Worm (Caenorhabditis elegans) whole organism, L4 larva: ENCODE measurements around the gene T03G6.7.
A peak's percentile ranks its signal among the peaks of the same experiment; 100 is the strongest.

Experiments
- D1046.2 ChIP-seq: fragments of 200-800 bp; sonication (Bioruptor generic); IDR thresholded peaks from 2 replicates; pipeline ENCODE4 v1.3.6; 2022; ENCODE audit warnings: missing genetic modification characterization, missing compliant biosample characterization
- F37D6.2 ChIP-seq: sonication (generic microtip); optimal IDR thresholded peaks from 2 replicates; lab custom pipeline; 2016; ENCODE audit warnings: mild to moderate bottlenecking, missing genetic modification characterization, missing compliant biosample characterization
- F44E2.7 ChIP-seq: fragments of 200-800 bp; sonication (Bioruptor generic); IDR thresholded peaks from 2 replicates; pipeline ENCODE4 v2.1.2; 2022; ENCODE audit warnings: missing genetic modification characterization, missing compliant biosample characterization
- T20F7.1 ChIP-seq: fragments of 200-800 bp; sonication (Bioruptor generic); optimal IDR thresholded peaks from 2 replicates; lab custom pipeline; 2018; ENCODE audit warnings: mild to moderate bottlenecking, missing genetic modification characterization, missing compliant biosample characterization
- T26A8.4 ChIP-seq: fragments of 200-800 bp; sonication (Bioruptor generic); IDR thresholded peaks from 2 replicates; pipeline ENCODE4 v1.3.6; 2022; ENCODE audit warnings: missing genetic modification characterization, missing compliant biosample characterization
- ZK337.2 ChIP-seq: fragments of 200-800 bp; sonication (Bioruptor generic); IDR thresholded peaks from 2 replicates; pipeline ENCODE4 v1.3.6; 2022; ENCODE audit warnings: missing genetic modification reagents, missing genetic modification characterization, missing compliant biosample characterization
- aha-1 ChIP-seq: fragments of 150-350 bp; peaks from one replicate; lab custom pipeline; 2014; ENCODE audit warnings: missing biosample characterization, missing genetic modification characterization
- aly-2 ChIP-seq: sonication (generic microtip); optimal IDR thresholded peaks from 2 replicates; lab custom pipeline; 2018; ENCODE audit warnings: missing biosample characterization, missing genetic modification characterization
- arid-1 ChIP-seq: fragments of 200-800 bp; sonication (Bioruptor generic); conservative IDR thresholded peaks from 2 replicates; pipeline ENCODE4 v1.3.6; 2022; ENCODE audit warnings: missing genetic modification reagents, missing genetic modification characterization, missing compliant biosample characterization
- ceh-20 ChIP-seq: fragments of 200-800 bp; sonication (Bioruptor generic); IDR thresholded peaks from 2 replicates; pipeline ENCODE4 v1.3.6; 2022; ENCODE audit warnings: missing genetic modification reagents, missing genetic modification characterization, missing compliant biosample characterization
- ceh-28 ChIP-seq: fragments of 150-350 bp; optimal IDR thresholded peaks from 2 replicates; lab custom pipeline; 2014; ENCODE audit warnings: missing biosample characterization, missing genetic modification reagents, missing genetic modification characterization
- ceh-32 ChIP-seq: sonication (generic microtip); optimal IDR thresholded peaks from 2 replicates; lab custom pipeline; 2016; ENCODE audit warnings: mild to moderate bottlenecking, missing genetic modification characterization, missing compliant biosample characterization; ENCODE audit not compliant: poor library complexity
- ces-1 ChIP-seq: fragments of 150-350 bp; sonication (generic microtip); optimal IDR thresholded peaks from 4 replicates; lab custom pipeline; 2014; ENCODE audit warnings: missing biosample characterization, missing genetic modification reagents, missing genetic modification characterization
- ctbp-1 ChIP-seq: fragments of 200-800 bp; sonication (Bioruptor generic); IDR thresholded peaks from 2 replicates; pipeline ENCODE4 v1.3.6; 2022; ENCODE audit warnings: missing genetic modification reagents, missing genetic modification characterization, missing compliant biosample characterization
- daf-16 ChIP-seq, 3 experiments: sonication (generic microtip); optimal IDR thresholded peaks; 2 replicates each; lab custom pipeline; 2016 to 2017; ENCODE audit warnings: missing genetic modification characterization in 3 of 3, missing genetic modification reagents in 3 of 3, mild to moderate bottlenecking in 2 of 3, missing compliant biosample characterization in 2 of 3, missing biosample characterization in 1 of 3, moderate library complexity in 1 of 3
- dmd-6 ChIP-seq: fragments of 200-800 bp; sonication (Bioruptor generic); IDR thresholded peaks from 2 replicates; pipeline ENCODE4 v1.3.6; 2022; ENCODE audit warnings: missing genetic modification reagents, missing genetic modification characterization, missing compliant biosample characterization
- dmd-9 ChIP-seq: fragments of 200-800 bp; sonication (Bioruptor generic); IDR thresholded peaks from 2 replicates; pipeline ENCODE4 v1.3.6; 2022; ENCODE audit warnings: missing genetic modification reagents, missing genetic modification characterization, missing compliant biosample characterization
- dve-1 ChIP-seq: sonication (generic microtip); optimal IDR thresholded peaks from 2 replicates; lab custom pipeline; 2017; ENCODE audit warnings: antibody characterized with exemption, mild to moderate bottlenecking, missing genetic modification characterization, missing compliant biosample characterization; ENCODE audit not compliant: insufficient read depth
- gei-8 ChIP-seq: fragments of 200-800 bp; sonication (Bioruptor generic); optimal IDR thresholded peaks from 2 replicates; lab custom pipeline; 2018; ENCODE audit warnings: mild to moderate bottlenecking, missing genetic modification characterization, missing compliant biosample characterization
- hlh-11 ChIP-seq: fragments of 200-800 bp; sonication (Bioruptor generic); optimal IDR thresholded peaks from 2 replicates; lab custom pipeline; 2018; ENCODE audit warnings: mild to moderate bottlenecking, missing genetic modification characterization, missing compliant biosample characterization
- hmg-1.1 ChIP-seq: fragments of 200-800 bp; sonication (Bioruptor generic); IDR thresholded peaks from 2 replicates; pipeline ENCODE4 v1.3.6; 2022; ENCODE audit warnings: missing genetic modification reagents, missing genetic modification characterization, missing compliant biosample characterization
- lin-15B ChIP-seq: fragments of 150-350 bp; sonication (generic microtip); optimal IDR thresholded peaks from 3 replicates; lab custom pipeline; 2014; ENCODE audit warnings: missing biosample characterization, missing genetic modification characterization
- lin-29 ChIP-seq: fragments of 200-800 bp; sonication (Bioruptor generic); IDR thresholded peaks from 2 replicates; pipeline ENCODE4 v1.3.6; 2022; ENCODE audit warnings: missing genetic modification reagents, missing genetic modification characterization, missing compliant biosample characterization
- lir-3 ChIP-seq: sonication (generic microtip); optimal IDR thresholded peaks from 2 replicates; lab custom pipeline; 2016; ENCODE audit warnings: mild to moderate bottlenecking, missing genetic modification characterization, missing compliant biosample characterization
- mep-1 ChIP-seq: fragments of 150-350 bp; sonication (generic microtip); optimal IDR thresholded peaks from 3 replicates; lab custom pipeline; 2014; ENCODE audit warnings: missing biosample characterization, missing genetic modification characterization
- mxl-3 ChIP-seq: fragments of 200-800 bp; sonication (Bioruptor generic); optimal IDR thresholded peaks from 2 replicates; lab custom pipeline; 2018; ENCODE audit warnings: mild to moderate bottlenecking, missing genetic modification characterization, missing compliant biosample characterization
- nhr-10 ChIP-seq: fragments of 150-350 bp; optimal IDR thresholded peaks from 2 replicates; lab custom pipeline; 2014; ENCODE audit warnings: missing biosample characterization, missing genetic modification characterization
- nhr-102 ChIP-seq: sonication (generic microtip); optimal IDR thresholded peaks from 2 replicates; lab custom pipeline; 2016; ENCODE audit warnings: mild to moderate bottlenecking, missing genetic modification characterization, moderate library complexity, missing compliant biosample characterization
- nhr-11 ChIP-seq: fragments of 150-350 bp; optimal IDR thresholded peaks from 2 replicates; lab custom pipeline; 2014; ENCODE audit warnings: missing biosample characterization, missing genetic modification characterization
- nhr-25 ChIP-seq: sonication (generic microtip); optimal IDR thresholded peaks from 2 replicates; lab custom pipeline; 2017; ENCODE audit warnings: missing genetic modification characterization, mild to moderate bottlenecking, missing compliant biosample characterization, antibody characterized with exemption, moderate library complexity, borderline replicate concordance; ENCODE audit not compliant: insufficient read depth
- nhr-28 ChIP-seq: fragments of 150-350 bp; optimal IDR thresholded peaks from 2 replicates; lab custom pipeline; 2014; ENCODE audit warnings: missing biosample characterization, missing genetic modification characterization
- nhr-6 ChIP-seq: fragments of 150-350 bp; optimal IDR thresholded peaks from 2 replicates; lab custom pipeline; 2014; ENCODE audit warnings: missing biosample characterization, missing genetic modification characterization
- pha-4 ChIP-seq, 2 experiments: fragments of 150-350 bp in 1 of 2; fragments of 200-800 bp in 1 of 2; sonication (Bioruptor generic) in 1 of 2; IDR thresholded peaks in 1 of 2; optimal IDR thresholded peaks in 1 of 2; 2 replicates each; pipeline versions ENCODE4 v1.3.6 to Lab custom; 2014 to 2022; ENCODE audit warnings: missing genetic modification characterization in 2 of 2, missing genetic modification reagents in 2 of 2, missing biosample characterization in 1 of 2, missing compliant biosample characterization in 1 of 2
- pqm-1 ChIP-seq: sonication (generic microtip); optimal IDR thresholded peaks from 2 replicates; lab custom pipeline; 2017; ENCODE audit warnings: missing biosample characterization, missing genetic modification characterization
- rbr-2 ChIP-seq: sonication (generic microtip); optimal IDR thresholded peaks from 2 replicates; lab custom pipeline; 2016; ENCODE audit warnings: missing genotype, missing genetic modification characterization, missing compliant biosample characterization
- sdz-12 ChIP-seq: fragments of 200-800 bp; sonication (Bioruptor generic); optimal IDR thresholded peaks from 2 replicates; lab custom pipeline; 2018; ENCODE audit warnings: mild to moderate bottlenecking, missing genetic modification characterization, missing compliant biosample characterization
- set-16 ChIP-seq: fragments of 200-800 bp; sonication (Bioruptor generic); IDR thresholded peaks from 2 replicates; pipeline ENCODE4 v1.3.6; 2022; ENCODE audit warnings: missing genetic modification reagents, missing genetic modification characterization, missing compliant biosample characterization
- skn-1 ChIP-seq: fragments of 150-350 bp; optimal IDR thresholded peaks from 2 replicates; lab custom pipeline; 2014; ENCODE audit warnings: missing biosample characterization, missing genetic modification characterization
- spr-3 ChIP-seq: fragments of 200-800 bp; sonication (Bioruptor generic); optimal IDR thresholded peaks from 2 replicates; lab custom pipeline; 2018; ENCODE audit warnings: mild to moderate bottlenecking, missing genetic modification characterization, missing compliant biosample characterization
- tra-1 ChIP-seq: fragments of 200-800 bp; sonication (Bioruptor generic); IDR thresholded peaks from 2 replicates; pipeline ENCODE4 v1.3.6; 2022; ENCODE audit warnings: missing genetic modification reagents, missing genetic modification characterization, missing compliant biosample characterization
- unc-130 ChIP-seq: sonication (generic microtip); optimal IDR thresholded peaks from 2 replicates; lab custom pipeline; 2016; ENCODE audit warnings: missing genetic modification reagents, missing genetic modification characterization, missing compliant biosample characterization
- unc-62 ChIP-seq, 3 experiments: fragments of 150-350 bp in 1 of 3; sonication (generic microtip); optimal IDR thresholded peaks in 2 of 3; peaks in 1 of 3; 1 replicate in 1 of 3; 2 replicates in 2 of 3; lab custom pipeline; 2014 to 2017; ENCODE audit warnings: missing biosample characterization in 3 of 3, missing genetic modification characterization in 3 of 3, missing genetic modification reagents in 3 of 3, missing genotype in 1 of 3
- zfp-3 ChIP-seq: fragments of 200-800 bp; sonication (Bioruptor generic); conservative IDR thresholded peaks from 2 replicates; pipeline ENCODE4 v1.3.6; 2022; ENCODE audit warnings: missing genetic modification reagents, missing genetic modification characterization, missing compliant biosample characterization

T03G6.7 gene

ce11 chrX:2588012-2588411 is 5.8 kb upstream of the T03G6.7 start:
- TF ChIP-seq nhr-25 (tag; lab: Kevin White, UChicago) (peak; percentile 47), unc-62 (GFP tag; optimal IDR thresholded peaks at IDR 0.05 in 1 of 2; lab: Kevin White, UChicago) (peak in 1 of 2 experiments; percentile 34), unc-62 (tag; optimal IDR thresholded peaks at IDR 0.05; lab: Kevin White, UChicago) (no peak), ZK337.2 (no peak)

ce11 chrX:2590023-2590422 is 3.8 kb upstream of the T03G6.7 start:
- TF ChIP-seq dve-1 (tag; lab: Kevin White, UChicago): peak; percentile 48
- no peak for TF ChIP-seq unc-130 (GFP tag; lab: Kevin White, UChicago)
- TF ChIP-seq nhr-28 (tag; lab: Kevin White, UChicago): peak; percentile 85
- TF ChIP-seq dmd-6: 0 out of 2 replicates have a peak, but pooled peaks have one; percentile 7
- TF ChIP-seq unc-62 (GFP tag; optimal IDR thresholded peaks at IDR 0.05 in 1 of 2; lab: Kevin White, UChicago): peak in 1 of 2 experiments; percentile 97
- TF ChIP-seq unc-62 (tag; optimal IDR thresholded peaks at IDR 0.05; lab: Kevin White, UChicago): no peak
- no peak for TF ChIP-seq daf-16 (GFP tag; optimal IDR thresholded peaks at IDR 0.05; lab: Kevin White, UChicago)
- TF ChIP-seq daf-16 (tag; optimal IDR thresholded peaks at IDR 0.05; lab: Kevin White, UChicago): peak; percentile 96
- TF ChIP-seq lin-15B (tag; lab: Kevin White, UChicago): no peak

ce11 chrX:2590777-2591176 is 3.1 kb upstream of the T03G6.7 start:
- TF ChIP-seq gei-8 (GFP tag; lab: Kevin White, UChicago) (no peak), daf-16 (GFP tag; optimal IDR thresholded peaks at IDR 0.05; lab: Kevin White, UChicago) (no peak), daf-16 (tag; optimal IDR thresholded peaks at IDR 0.05; lab: Kevin White, UChicago) (no peak), T26A8.4 (no peak), unc-62 (GFP tag; optimal IDR thresholded peaks at IDR 0.05 in 1 of 2; lab: Kevin White, UChicago) (peak in 1 of 2 experiments; percentile 95), unc-62 (tag; optimal IDR thresholded peaks at IDR 0.05; lab: Kevin White, UChicago) (no peak), hmg-1.1 (GFP tag; lab: Robert Waterston, UW) (no peak), ces-1 (GFP tag; lab: Kevin White, UChicago) (no peak), F37D6.2 (tag; lab: Kevin White, UChicago) (no peak), nhr-6 (tag; lab: Kevin White, UChicago) (peak; percentile 1), nhr-28 (tag; lab: Kevin White, UChicago) (peak; percentile 79), arid-1 (GFP tag; lab: Robert Waterston, UW) (no peak), D1046.2 (no peak), aha-1 (peak; percentile 71), spr-3 (GFP tag; lab: Kevin White, UChicago) (no peak), nhr-25 (tag; lab: Kevin White, UChicago) (peak; percentile 68), sdz-12 (no peak), zfp-3 (GFP tag; lab: Robert Waterston, UW) (no peak), pha-4 (GFP tag; IDR thresholded peaks at IDR 0.05; lab: Robert Waterston, UW) (no peak), pha-4 (tag; optimal IDR thresholded peaks at IDR 0.05; lab: Kevin White, UChicago) (no peak), T20F7.1 (GFP tag; lab: Kevin White, UChicago) (no peak), aly-2 (tag; lab: Kevin White, UChicago) (no peak), lin-29 (GFP tag; lab: Robert Waterston, UW) (no peak), ceh-20 (GFP tag; lab: Robert Waterston, UW) (0 out of 2 replicates have a peak, but pooled peaks have one; percentile 27), dve-1 (tag; lab: Kevin White, UChicago) (peak; percentile 55), tra-1 (GFP tag; lab: Robert Waterston, UW) (peak; percentile 71; the same call in 1 of the 2 replicates), rbr-2 (tag; lab: Kevin White, UChicago) (no peak), nhr-10 (no peak), hlh-11 (tag; lab: Kevin White, UChicago) (peak; percentile 71), nhr-102 (tag; lab: Kevin White, UChicago) (no peak), set-16 (GFP tag; lab: Robert Waterston, UW) (no peak), F44E2.7 (GFP tag; lab: Robert Waterston, UW) (no peak), ctbp-1 (no peak), ceh-28 (no peak), skn-1 (tag; lab: Kevin White, UChicago) (no peak), mep-1 (tag; lab: Kevin White, UChicago) (peak; percentile 54), lir-3 (tag; lab: Kevin White, UChicago) (no peak), mxl-3 (GFP tag; lab: Kevin White, UChicago) (peak; percentile 30), dmd-9 (GFP tag; lab: Robert Waterston, UW) (no peak), pqm-1 (tag; lab: Kevin White, UChicago) (no peak), ceh-32 (tag; lab: Kevin White, UChicago) (no peak), nhr-11 (no peak), dmd-6 (0 out of 2 replicates have a peak, but pooled peaks have one; percentile 17)
